Worm (Caenorhabditis elegans) whole organism, mixed stage, embryonic: ENCODE data around the gene Y51B9A.7.

Experiments used
- M03D4.4 ChIP-seq: sonication (generic microtip); optimal IDR thresholded peaks from 2 replicates; lab custom pipeline; 2017; ENCODE audit warnings: mild to moderate bottlenecking, missing genetic modification characterization, missing compliant biosample characterization
- bed-3 ChIP-seq: fragments of 200-800 bp; sonication (Bioruptor generic); optimal IDR thresholded peaks from 3 replicates; lab custom pipeline; 2018; ENCODE audit warnings: mild to moderate bottlenecking, missing genetic modification characterization, moderate library complexity, missing compliant biosample characterization
- blmp-1 ChIP-seq: fragments of 150-350 bp; optimal IDR thresholded peaks from 2 replicates; lab custom pipeline; 2014; ENCODE audit warnings: missing biosample characterization, missing genetic modification characterization
- ceh-39 ChIP-seq: fragments of 150-350 bp; optimal IDR thresholded peaks from 2 replicates; lab custom pipeline; 2014; ENCODE audit warnings: missing biosample characterization, missing genetic modification characterization
- ceh-43 ChIP-seq: fragments of 200-800 bp; sonication (Bioruptor generic); optimal IDR thresholded peaks from 2 replicates; lab custom pipeline; 2018; ENCODE audit warnings: mild to moderate bottlenecking, missing genetic modification characterization, moderate library complexity, missing compliant biosample characterization
- ceh-83 ChIP-seq: fragments of 200-800 bp; sonication (Bioruptor generic); optimal IDR thresholded peaks from 2 replicates; lab custom pipeline; 2018; ENCODE audit warnings: mild to moderate bottlenecking, missing genetic modification characterization, missing compliant biosample characterization
- ces-1 ChIP-seq: fragments of 150-350 bp; optimal IDR thresholded peaks from 2 replicates; lab custom pipeline; 2014; ENCODE audit warnings: missing biosample characterization, missing genetic modification reagents, missing genetic modification characterization
- drap-1 ChIP-seq: fragments of 200-800 bp; sonication (Bioruptor generic); optimal IDR thresholded peaks from 3 replicates; lab custom pipeline; 2018; ENCODE audit warnings: mild to moderate bottlenecking, missing genetic modification characterization, missing compliant biosample characterization
- elt-1 ChIP-seq: sonication (generic microtip); optimal IDR thresholded peaks from 2 replicates; lab custom pipeline; 2017; ENCODE audit warnings: missing genetic modification characterization, mild to moderate bottlenecking, missing compliant biosample characterization, antibody characterized with exemption, moderate library complexity, borderline replicate concordance; ENCODE audit not compliant: insufficient read depth
- elt-3 ChIP-seq: fragments of 150-350 bp; optimal IDR thresholded peaks from 2 replicates; lab custom pipeline; 2014; ENCODE audit warnings: missing biosample characterization, missing genetic modification characterization
- flh-1 ChIP-seq: fragments of 200-800 bp; sonication (Bioruptor generic); optimal IDR thresholded peaks from 2 replicates; lab custom pipeline; 2018; ENCODE audit warnings: mild to moderate bottlenecking, missing genetic modification characterization, moderate library complexity, missing compliant biosample characterization
- ham-2 ChIP-seq: fragments of 200-800 bp; sonication (Bioruptor generic); optimal IDR thresholded peaks from 2 replicates; lab custom pipeline; 2018; ENCODE audit warnings: mild to moderate bottlenecking, missing genetic modification characterization, missing compliant biosample characterization
- hlh-1 ChIP-seq: fragments of 150-350 bp; optimal IDR thresholded peaks from 2 replicates; lab custom pipeline; 2014; ENCODE audit warnings: missing biosample characterization, missing genetic modification reagents, missing genetic modification characterization
- lin-32 ChIP-seq: fragments of 200-800 bp; sonication (Bioruptor generic); optimal IDR thresholded peaks from 2 replicates; lab custom pipeline; 2018; ENCODE audit warnings: mild to moderate bottlenecking, missing genetic modification characterization, missing compliant biosample characterization
- lsy-2 ChIP-seq: fragments of 150-350 bp; optimal IDR thresholded peaks from 2 replicates; lab custom pipeline; 2014; ENCODE audit warnings: missing biosample characterization, missing genetic modification characterization
- mab-5 ChIP-seq: fragments of 150-350 bp; optimal IDR thresholded peaks from 2 replicates; lab custom pipeline; 2014; ENCODE audit warnings: missing biosample characterization, missing genetic modification characterization
- mep-1 ChIP-seq: fragments of 150-350 bp; optimal IDR thresholded peaks from 2 replicates; lab custom pipeline; 2017; ENCODE audit warnings: missing biosample characterization, missing genetic modification reagents, missing genetic modification characterization, inconsistent platforms
- mls-2 ChIP-seq: sonication (generic microtip); optimal IDR thresholded peaks from 2 replicates; lab custom pipeline; 2016; ENCODE audit warnings: mild to moderate bottlenecking, missing genetic modification characterization, moderate library complexity, missing compliant biosample characterization
- nhr-237 ChIP-seq: fragments of 150-350 bp; optimal IDR thresholded peaks from 2 replicates; lab custom pipeline; 2014; ENCODE audit warnings: missing biosample characterization, missing genetic modification characterization
- nhr-28 ChIP-seq: fragments of 150-350 bp; optimal IDR thresholded peaks from 2 replicates; lab custom pipeline; 2014; ENCODE audit warnings: missing biosample characterization, missing genetic modification characterization
- nhr-76 ChIP-seq: sonication (generic microtip); optimal IDR thresholded peaks from 2 replicates; lab custom pipeline; 2017; ENCODE audit warnings: missing biosample characterization, missing genetic modification characterization
- sem-2 ChIP-seq: fragments of 200-800 bp; sonication (Bioruptor generic); optimal IDR thresholded peaks from 2 replicates; lab custom pipeline; 2018; ENCODE audit warnings: mild to moderate bottlenecking, missing genetic modification characterization, missing compliant biosample characterization
- snpc-4 ChIP-seq: fragments of 150-350 bp; optimal IDR thresholded peaks from 2 replicates; lab custom pipeline; 2014; ENCODE audit warnings: missing biosample characterization, missing genetic modification characterization
- sptf-1 ChIP-seq: sonication (generic microtip); optimal IDR thresholded peaks from 2 replicates; lab custom pipeline; 2017; ENCODE audit warnings: mild to moderate bottlenecking, missing genetic modification characterization, moderate library complexity, missing compliant biosample characterization
- unc-120 ChIP-seq: sonication (generic microtip); optimal IDR thresholded peaks from 2 replicates; lab custom pipeline; 2017; ENCODE audit warnings: missing genetic modification characterization, missing compliant biosample characterization; ENCODE audit not compliant: poor library complexity, severe bottlenecking
- unc-39 ChIP-seq: fragments of 150-350 bp; optimal IDR thresholded peaks from 2 replicates; lab custom pipeline; 2014; ENCODE audit warnings: missing biosample characterization, missing genetic modification characterization
- unc-62 ChIP-seq: fragments of 150-350 bp; optimal IDR thresholded peaks from 2 replicates; lab custom pipeline; 2014; ENCODE audit warnings: missing biosample characterization, missing genetic modification reagents, missing genetic modification characterization
- zip-8 ChIP-seq: fragments of 150-350 bp; optimal IDR thresholded peaks from 2 replicates; lab custom pipeline; 2014; ENCODE audit warnings: missing biosample characterization, missing genetic modification characterization
- ztf-11 ChIP-seq: fragments of 150-350 bp; optimal IDR thresholded peaks from 2 replicates; lab custom pipeline; 2014; ENCODE audit warnings: missing biosample characterization, missing genetic modification characterization

Gene Y51B9A.7

DNA sequence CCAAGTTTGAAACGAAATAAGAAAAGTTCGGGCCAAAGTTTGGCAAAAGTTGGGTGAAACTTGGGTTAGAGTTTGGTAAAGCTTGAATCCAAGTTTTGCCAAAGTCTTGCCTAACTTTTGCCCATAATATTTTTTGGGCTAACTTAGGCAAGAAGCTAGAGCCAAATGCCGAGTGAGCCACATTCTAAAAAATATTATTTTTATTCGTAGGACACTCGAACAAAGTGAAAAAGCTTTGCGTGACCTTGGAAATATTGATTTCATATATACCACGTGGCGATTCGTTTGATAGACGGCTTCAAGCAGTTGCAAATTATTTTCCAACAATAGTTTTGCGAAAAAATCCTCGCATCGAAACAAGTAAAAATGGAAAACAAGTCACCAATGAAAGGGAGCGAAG is 4.0 kb downstream of the Y51B9A.7 start, which contains the start of gene Y51B9A.5:
TSS of gene Y51B9A.5 (plus strand) at position 301 of the 400 bp plus-strand sequence.
- no peak for TF ChIP-seq elt-1 (tag; lab: Kevin White, UChicago)
- no peak for TF ChIP-seq zip-8 (tag; lab: Kevin White, UChicago)
- TF ChIP-seq unc-120 (tag; lab: Kevin White, UChicago), result no peak
- TF ChIP-seq unc-39, result no peak
- no peak for TF ChIP-seq snpc-4
- no peak for TF ChIP-seq mab-5 (tag; lab: Kevin White, UChicago)
- no peak for TF ChIP-seq M03D4.4 (tag; lab: Kevin White, UChicago)
- no peak for TF ChIP-seq flh-1
- no peak for TF ChIP-seq mep-1
- TF ChIP-seq lsy-2 (tag; lab: Kevin White, UChicago), result no peak
- no peak for TF ChIP-seq mls-2 (tag; lab: Kevin White, UChicago)

- TF ChIP-seq drap-1 (GFP tag; lab: Kevin White, UChicago) (no peak), blmp-1 (tag; lab: Kevin White, UChicago) (no peak), sptf-1 (tag; lab: Kevin White, UChicago) (no peak), unc-62 (GFP tag; lab: Kevin White, UChicago) (no peak), nhr-76 (tag; lab: Kevin White, UChicago) (no peak), nhr-28 (tag; lab: Kevin White, UChicago) (no peak), elt-3 (tag; lab: Kevin White, UChicago) (no peak), ztf-11 (no peak), ces-1 (GFP tag; lab: Kevin White, UChicago) (no peak), elt-1 (tag; lab: Kevin White, UChicago) (no peak), mls-2 (tag; lab: Kevin White, UChicago) (no peak), mep-1 (no peak), ceh-83 (GFP tag; lab: Kevin White, UChicago) (no peak), ham-2 (no peak)
Measured at ce11 chrII:9407020-9407419, 7.2 kb downstream of the Y51B9A.7 start, which contains the start of gene mpz-6. Gene mpz-6, minus strand, starts transcription at chrII:9407120.

ce11 chrII:9407469-9407868 is 7.6 kb downstream of the Y51B9A.7 start, which contains the start of gene arrd-2:
Gene arrd-2, plus strand, starts transcription at chrII:9407769.
- TF ChIP-seq mep-1 (no peak), blmp-1 (tag; lab: Kevin White, UChicago) (no peak), ces-1 (GFP tag; lab: Kevin White, UChicago) (no peak), lsy-2 (tag; lab: Kevin White, UChicago) (no peak), elt-3 (tag; lab: Kevin White, UChicago) (no peak), nhr-76 (tag; lab: Kevin White, UChicago) (no peak), sem-2 (GFP tag; lab: Kevin White, UChicago) (no peak), ceh-43 (no peak)

ce11 chrII:9411497-9411896 is 11.7 kb downstream of the Y51B9A.7 start, which contains the start of gene M176.9:
Gene M176.9, minus strand, starts transcription at chrII:9411597.
- TF ChIP-seq ceh-39 (tag; lab: Kevin White, UChicago) (no peak), elt-3 (tag; lab: Kevin White, UChicago) (no peak), ztf-11 (no peak), drap-1 (GFP tag; lab: Kevin White, UChicago) (no peak), nhr-237 (no peak), lin-32 (GFP tag; lab: Kevin White, UChicago) (no peak), bed-3 (GFP tag; lab: Kevin White, UChicago) (no peak), sptf-1 (tag; lab: Kevin White, UChicago) (no peak), mep-1 (no peak)

ce11 chrII:9412086-9412608 is 12.3 kb downstream of the Y51B9A.7 start, which contains the start of gene arrd-3:
Gene arrd-3, plus strand, starts transcription at chrII:9412558.
- no peak for TF ChIP-seq ceh-39 (tag; lab: Kevin White, UChicago)
- no peak for TF ChIP-seq hlh-1 (tag; lab: Kevin White, UChicago)
- no peak for TF ChIP-seq zip-8 (tag; lab: Kevin White, UChicago)
- TF ChIP-seq flh-1, result no peak
